Worm (Caenorhabditis elegans): ENCODE data around the gene cest-16.

The cest-16 gene

ce11 chrX:6350016-6350415 lies 50.3 kb downstream of the cest-16 start, which contains the start of gene C03B1.6:
Gene C03B1.6 (plus strand): TSS chrX:6350316.
- TF ChIP-seq nhr-23 (tag; optimal IDR thresholded peaks at IDR 0.05) = no peak
- TF ChIP-seq R02D3.7 (tag; optimal IDR thresholded peaks at IDR 0.05) = no peak
- TF ChIP-seq lin-39 (tag; optimal IDR thresholded peaks at IDR 0.05) = no peak
- no peak for TF ChIP-seq hmg-11 (tag; optimal IDR thresholded peaks at IDR 0.05)
- no peak for TF ChIP-seq elt-2 (tag; optimal IDR thresholded peaks at IDR 0.05)
- no peak for TF ChIP-seq nhr-77 (tag; optimal IDR thresholded peaks at IDR 0.05)
- TF ChIP-seq lin-15B (tag; optimal IDR thresholded peaks at IDR 0.05) = no peak
- TF ChIP-seq fos-1 (tag; optimal IDR thresholded peaks at IDR 0.05) = no peak
- no peak for TF ChIP-seq ceh-82 (tag; optimal IDR thresholded peaks at IDR 0.05)
- no peak for TF ChIP-seq unc-62 (GFP tag; optimal IDR thresholded peaks at IDR 0.05)
- TF ChIP-seq zag-1 (tag; optimal IDR thresholded peaks at IDR 0.05) = no peak
- TF ChIP-seq ZK546.5 (tag; optimal IDR thresholded peaks at IDR 0.05) = no peak
- TF ChIP-seq daf-12 (tag; optimal IDR thresholded peaks at IDR 0.05) = no peak
- no peak for TF ChIP-seq egl-5 (tag; optimal IDR thresholded peaks at IDR 0.05)
- no peak for TF ChIP-seq mml-1 (tag; optimal IDR thresholded peaks at IDR 0.05)
- no peak for TF ChIP-seq nhr-237 (tag; optimal IDR thresholded peaks at IDR 0.05)
- no peak for TF ChIP-seq lsy-12 (tag; optimal IDR thresholded peaks at IDR 0.05)
- no peak for TF ChIP-seq ztf-4 (tag; optimal IDR thresholded peaks at IDR 0.05)

ce11 chrX:6353763-6354162 lies 54.0 kb downstream of the cest-16 start:
- no peak for TF ChIP-seq ama-1 (optimal IDR thresholded peaks at IDR 0.05)
- TF ChIP-seq pqm-1 (tag; optimal IDR thresholded peaks at IDR 0.05) = peak; percentile 45
